Worm (Caenorhabditis elegans): ENCODE results near the gene F59E12.6.
"Not testable (repeated sequence)": the region's sequence is repeated elsewhere in the genome, so short reads cannot be mapped to it uniquely, and the experiment has no call there.

Gene F59E12.6

ce11 chrII:5633453-5633852 lies 2.7 kb upstream of the F59E12.6 start:
- TF ChIP-seq hmg-4 (GFP tag; optimal IDR thresholded peaks at IDR 0.05) (no peak), tbx-37 (GFP tag; conservative IDR thresholded peaks at IDR 0.05) (no peak), tbx-11 (GFP tag; IDR thresholded peaks at IDR 0.05) (no peak), ceh-36 (tag; optimal IDR thresholded peaks at IDR 0.05) (no peak), ama-1 (optimal IDR thresholded peaks at IDR 0.05) (no peak), B0310.2 (tag; optimal IDR thresholded peaks at IDR 0.05) (no peak), ets-7 (tag; optimal IDR thresholded peaks at IDR 0.05) (no peak), flt-1 (GFP tag; IDR thresholded peaks at IDR 0.05) (no peak), F13C5.2 (tag; optimal IDR thresholded peaks at IDR 0.05) (no peak), tra-4 (tag; optimal IDR thresholded peaks at IDR 0.05) (no peak), hnd-1 (tag; optimal IDR thresholded peaks at IDR 0.05) (no peak), sea-1 (GFP tag; conservative IDR thresholded peaks at IDR 0.05) (no peak), ceh-13 (GFP tag; optimal IDR thresholded peaks at IDR 0.05) (no peak), scrt-1 (GFP tag; IDR thresholded peaks at IDR 0.05) (no peak), hmbx-1 (tag; optimal IDR thresholded peaks at IDR 0.05) (no peak), aly-1 (tag; optimal IDR thresholded peaks at IDR 0.05) (no peak), pes-1 (GFP tag; IDR thresholded peaks at IDR 0.05) (no peak)

- TF ChIP-seq hnd-1 (tag; optimal IDR thresholded peaks at IDR 0.05) (no peak), pes-1 (GFP tag; IDR thresholded peaks at IDR 0.05) (no peak), flt-1 (GFP tag; IDR thresholded peaks at IDR 0.05) (no peak), tbx-37 (GFP tag; conservative IDR thresholded peaks at IDR 0.05) (no peak), scrt-1 (GFP tag; IDR thresholded peaks at IDR 0.05) (no peak), ama-1 (optimal IDR thresholded peaks at IDR 0.05) (no peak), ets-7 (tag; optimal IDR thresholded peaks at IDR 0.05) (no peak), aly-1 (tag; optimal IDR thresholded peaks at IDR 0.05) (no peak), sea-1 (GFP tag; conservative IDR thresholded peaks at IDR 0.05) (no peak), ceh-36 (tag; optimal IDR thresholded peaks at IDR 0.05) (no peak), B0310.2 (tag; optimal IDR thresholded peaks at IDR 0.05) (no peak), hmg-4 (GFP tag; optimal IDR thresholded peaks at IDR 0.05) (no peak)
Observed at ce11 chrII:5628326-5628818, 2.4 kb downstream of the F59E12.6 start, which contains the start of gene F59E12.15. Gene F59E12.15, minus strand, starts transcription at chrII:5628376.

ce11 chrII:5622383-5622939 lies 8.3 kb downstream of the F59E12.6 start, which contains the start of the genes eif-3.L and npl-4.2:
Gene eif-3.L, minus strand, starts transcription at chrII:5622483.
Gene npl-4.2, plus strand, starts transcription at chrII:5622889.
- not testable (repeated sequence) for TF ChIP-seq pes-1 (GFP tag; IDR thresholded peaks at IDR 0.05); hnd-1 (tag; optimal IDR thresholded peaks at IDR 0.05); F13C5.2 (tag; optimal IDR thresholded peaks at IDR 0.05)

- no peak for TF ChIP-seq ama-1 (optimal IDR thresholded peaks at IDR 0.05)
- no peak for TF ChIP-seq B0310.2 (tag; optimal IDR thresholded peaks at IDR 0.05)
- TF ChIP-seq ceh-13 (GFP tag; optimal IDR thresholded peaks at IDR 0.05), result no peak
- TF ChIP-seq scrt-1 (GFP tag; IDR thresholded peaks at IDR 0.05), result no peak
- TF ChIP-seq ets-7 (tag; optimal IDR thresholded peaks at IDR 0.05), result no peak
- no peak for TF ChIP-seq pes-1 (GFP tag; IDR thresholded peaks at IDR 0.05)
- no peak for TF ChIP-seq ceh-36 (tag; optimal IDR thresholded peaks at IDR 0.05)
- no peak for TF ChIP-seq hmg-4 (GFP tag; optimal IDR thresholded peaks at IDR 0.05)
Observed at ce11 chrII:5619298-5619697, 11.5 kb downstream of the F59E12.6 start, which contains the start of gene dhs-6. Gene dhs-6, minus strand, starts transcription at chrII:5619319.

ce11 chrII:5607756-5608155 lies 23.0 kb downstream of the F59E12.6 start, which contains the start of gene C17G10.7:
Gene C17G10.7, minus strand, starts transcription at chrII:5607856.
- TF ChIP-seq ceh-36 (tag; optimal IDR thresholded peaks at IDR 0.05), result no peak
- TF ChIP-seq tbx-11 (GFP tag; IDR thresholded peaks at IDR 0.05), result no peak
- no peak for TF ChIP-seq sea-1 (GFP tag; conservative IDR thresholded peaks at IDR 0.05)
- no peak for TF ChIP-seq aly-1 (tag; optimal IDR thresholded peaks at IDR 0.05)
- no peak for TF ChIP-seq pes-1 (GFP tag; IDR thresholded peaks at IDR 0.05)
- TF ChIP-seq hnd-1 (tag; optimal IDR thresholded peaks at IDR 0.05), result no peak
- TF ChIP-seq ama-1 (optimal IDR thresholded peaks at IDR 0.05), result no peak

- no peak for TF ChIP-seq pes-1 (GFP tag; IDR thresholded peaks at IDR 0.05)
- TF ChIP-seq ceh-36 (tag; optimal IDR thresholded peaks at IDR 0.05), result no peak
- no peak for TF ChIP-seq hnd-1 (tag; optimal IDR thresholded peaks at IDR 0.05)
Observed at ce11 chrII:5605538-5605945, 25.2 kb downstream of the F59E12.6 start.

ce11 chrII:5604441-5604840 lies 26.3 kb downstream of the F59E12.6 start:
- TF ChIP-seq tbx-37 (GFP tag; conservative IDR thresholded peaks at IDR 0.05), result no peak
- no peak for TF ChIP-seq aly-1 (tag; optimal IDR thresholded peaks at IDR 0.05)
- no peak for TF ChIP-seq tra-4 (tag; optimal IDR thresholded peaks at IDR 0.05)
- TF ChIP-seq hmbx-1 (tag; optimal IDR thresholded peaks at IDR 0.05), result no peak
- TF ChIP-seq ceh-36 (tag; optimal IDR thresholded peaks at IDR 0.05), result no peak
- no peak for TF ChIP-seq hnd-1 (tag; optimal IDR thresholded peaks at IDR 0.05)
- no peak for TF ChIP-seq ets-7 (tag; optimal IDR thresholded peaks at IDR 0.05)
- TF ChIP-seq sea-1 (GFP tag; conservative IDR thresholded peaks at IDR 0.05), result no peak
- no peak for TF ChIP-seq pes-1 (GFP tag; IDR thresholded peaks at IDR 0.05)
- TF ChIP-seq flt-1 (GFP tag; IDR thresholded peaks at IDR 0.05), result no peak
- no peak for TF ChIP-seq ama-1 (optimal IDR thresholded peaks at IDR 0.05)
- TF ChIP-seq F13C5.2 (tag; optimal IDR thresholded peaks at IDR 0.05), result no peak
- no peak for TF ChIP-seq B0310.2 (tag; optimal IDR thresholded peaks at IDR 0.05)
- no peak for TF ChIP-seq tbx-11 (GFP tag; IDR thresholded peaks at IDR 0.05)

- TF ChIP-seq F13C5.2 (tag; optimal IDR thresholded peaks at IDR 0.05) (no peak), hmg-4 (GFP tag; optimal IDR thresholded peaks at IDR 0.05) (no peak), hmbx-1 (tag; optimal IDR thresholded peaks at IDR 0.05) (no peak), sea-1 (GFP tag; conservative IDR thresholded peaks at IDR 0.05) (no peak), tbx-11 (GFP tag; IDR thresholded peaks at IDR 0.05) (no peak), flt-1 (GFP tag; IDR thresholded peaks at IDR 0.05) (no peak), pes-1 (GFP tag; IDR thresholded peaks at IDR 0.05) (no peak), ets-7 (tag; optimal IDR thresholded peaks at IDR 0.05) (no peak), ceh-36 (tag; optimal IDR thresholded peaks at IDR 0.05) (no peak), ama-1 (optimal IDR thresholded peaks at IDR 0.05) (no peak), B0310.2 (tag; optimal IDR thresholded peaks at IDR 0.05) (no peak), hnd-1 (tag; optimal IDR thresholded peaks at IDR 0.05) (no peak)
Observed at ce11 chrII:5603194-5603593, 27.6 kb downstream of the F59E12.6 start, which contains the start of gene C17G10.6. Gene C17G10.6, minus strand, starts transcription at chrII:5603294.
